Fruit fly (Drosophila melanogaster): ENCODE data around the gene CG12091.

CG12091 gene

DNA sequence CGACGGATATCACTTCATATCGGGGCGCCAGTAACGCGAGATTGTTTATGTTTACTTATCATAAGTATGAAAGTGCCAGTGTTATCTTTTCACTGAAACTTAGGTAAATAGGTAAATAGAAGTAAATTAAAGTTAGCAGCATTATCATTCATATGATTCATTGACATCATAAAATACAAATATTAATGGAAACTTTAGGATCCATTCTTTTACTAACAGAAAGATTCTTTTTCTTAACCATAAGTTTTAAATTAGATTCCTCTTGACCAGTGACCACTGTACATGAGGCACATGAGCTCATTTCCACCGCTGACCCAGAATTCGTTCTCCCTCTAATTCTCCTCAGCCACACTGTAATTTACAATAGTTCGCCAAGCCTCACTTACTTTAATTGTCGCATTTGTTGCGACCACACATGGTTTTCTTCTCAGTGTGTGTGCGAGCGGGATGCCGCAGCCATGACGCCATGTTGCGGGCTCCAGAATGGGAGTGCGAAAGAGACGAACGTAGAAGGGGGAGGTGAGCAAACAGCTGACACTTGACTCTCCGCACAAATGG lies 41.8 kb upstream of the CG12091 start (continued):
- TF ChIP-seq Spps (tag; optimal IDR thresholded peaks at IDR 0.05) (no peak), CG1602 (GFP tag; optimal IDR thresholded peaks at IDR 0.05) (no peak), gem (tag; optimal IDR thresholded peaks at IDR 0.05) (peak; percentile 59), CG14667 (GFP tag; IDR thresholded peaks at IDR 0.05) (no peak), CG1603 (tag; optimal IDR thresholded peaks at IDR 0.05) (peak; percentile 24), row (GFP tag; IDR thresholded peaks at IDR 0.05) (peak; percentile 57; the same call in 2 of the 3 replicates), Hr3 (GFP tag; optimal IDR thresholded peaks at IDR 0.05) (peak; percentile 12), jumu (GFP tag; optimal IDR thresholded peaks at IDR 0.05) (peak; percentile 23), ci (GFP tag; IDR thresholded peaks at IDR 0.05) (peak; percentile 43; the same call in 1 of the 3 replicates), fd3F (GFP tag; optimal IDR thresholded peaks at IDR 0.05) (peak; percentile 3), Blimp-1 (GFP tag; optimal IDR thresholded peaks at IDR 0.05) (peak; percentile 44), bsh (GFP tag; optimal IDR thresholded peaks at IDR 0.05) (peak in 1 of 2 experiments; percentile 58), CG6765 (GFP tag; optimal IDR thresholded peaks at IDR 0.05) (peak; percentile 1), CG4854 (GFP tag; optimal IDR thresholded peaks at IDR 0.05) (peak; percentile 15), al (GFP tag; IDR thresholded peaks at IDR 0.05) (peak; percentile 10; the same call in 1 of the 2 replicates), Pdp1 (GFP tag; optimal IDR thresholded peaks at IDR 0.05) (peak; percentile 9 to 12), CG32767 (GFP tag; IDR thresholded peaks at IDR 0.05) (no peak), dan (GFP tag; IDR thresholded peaks at IDR 0.05) (no peak), exex (tag; optimal IDR thresholded peaks at IDR 0.05) (peak; percentile 51), CG2120 (GFP tag; optimal IDR thresholded peaks at IDR 0.05) (peak; percentile 53), eve (GFP tag; optimal IDR thresholded peaks at IDR 0.05) (peak in 1 of 2 experiments; percentile 61), Med (GFP tag) (peak; percentile 93), CG1647 (GFP tag; optimal IDR thresholded peaks at IDR 0.05) (no peak), CG14965 (GFP tag; optimal IDR thresholded peaks at IDR 0.05; ENCODE audit: borderline replicate concordance) (no peak), D19B (GFP tag; optimal IDR thresholded peaks at IDR 0.05) (peak; percentile 14), CG12744 (GFP tag; optimal IDR thresholded peaks at IDR 0.05) (peak; percentile 22), Aef1 (GFP tag; IDR thresholded peaks at IDR 0.05) (0 out of 3 replicates have a peak, but pooled peaks have one; percentile 33), pb (GFP tag; optimal IDR thresholded peaks at IDR 0.05) (peak; percentile 16), CG18619 (GFP tag; optimal IDR thresholded peaks at IDR 0.05) (no peak), CG15269 (tag; optimal IDR thresholded peaks at IDR 0.05) (peak; percentile 50), HLH3B (GFP tag; IDR thresholded peaks at IDR 0.05) (peak; percentile 47; the same call in 1 of the 2 replicates), CG11456 (GFP tag; IDR thresholded peaks at IDR 0.05) (0 out of 3 replicates have a peak, but pooled peaks have one; percentile 41), klu (GFP tag; IDR thresholded peaks at IDR 0.05) (peak; percentile 55; the same call in 1 of the 2 replicates), mirr (GFP tag; optimal IDR thresholded peaks at IDR 0.05) (no peak), CG13624 (GFP tag; optimal IDR thresholded peaks at IDR 0.05) (peak; percentile 53), CG15696 (tag; optimal IDR thresholded peaks at IDR 0.05) (peak; percentile 54), chm (GFP tag; IDR thresholded peaks at IDR 0.05) (no peak), Fer3 (tag; optimal IDR thresholded peaks at IDR 0.05) (peak; percentile 47), Ets65A (GFP tag) (peak; percentile 96), CG12659 (GFP tag; optimal IDR thresholded peaks at IDR 0.05) (peak; percentile 31), CG10654 (GFP tag; optimal IDR thresholded peaks at IDR 0.05) (peak; percentile 24), CG12391 (tag; optimal IDR thresholded peaks at IDR 0.05) (peak; percentile 26), CG7839 (tag; optimal IDR thresholded peaks at IDR 0.05) (peak; percentile 40), Awh (GFP tag; IDR thresholded peaks at IDR 0.05) (peak; percentile 59), CG18476 (GFP tag; optimal IDR thresholded peaks at IDR 0.05) (peak; percentile 50), CG14441 (GFP tag; IDR thresholded peaks at IDR 0.05) (0 out of 2 replicates have a peak, but pooled peaks have one; percentile 22), CG12219 (GFP tag; optimal IDR thresholded peaks at IDR 0.05) (no peak), lmd (GFP tag; IDR thresholded peaks at IDR 0.05) (peak; percentile 50), CG1529 (GFP tag; optimal IDR thresholded peaks at IDR 0.05) (peak; percentile 3), fd96Cb (tag; optimal IDR thresholded peaks at IDR 0.05) (peak; percentile 41)
